Worm (Caenorhabditis elegans) whole organism, young adult: ENCODE results near the gene nas-15.

Source experiments
- B0035.1 ChIP-seq: sonication (generic microtip); optimal IDR thresholded peaks from 2 replicates; lab custom pipeline; 2016; ENCODE audit warnings: missing genetic modification characterization, mild to moderate bottlenecking, missing compliant biosample characterization, missing genotype, missing genetic modification reagents
- B0261.1 ChIP-seq: sonication (generic microtip); optimal IDR thresholded peaks from 2 replicates; lab custom pipeline; 2016; ENCODE audit warnings: mild to moderate bottlenecking, missing genetic modification characterization, moderate library complexity, missing compliant biosample characterization
- C17E4.6 ChIP-seq: fragments of 200-800 bp; sonication (Bioruptor generic); IDR thresholded peaks from 2 replicates; pipeline ENCODE4 v1.3.6; 2022; ENCODE audit warnings: missing genetic modification reagents, missing genetic modification characterization, missing compliant biosample characterization
- F55B11.4 ChIP-seq: sonication (generic microtip); optimal IDR thresholded peaks from 2 replicates; lab custom pipeline; 2016; ENCODE audit warnings: missing compliant biosample characterization, missing genetic modification characterization, borderline replicate concordance; ENCODE audit not compliant: insufficient read depth
- K12H6.12 ChIP-seq: fragments of 200-800 bp; sonication (Bioruptor generic); optimal IDR thresholded peaks from 2 replicates; lab custom pipeline; 2018; ENCODE audit warnings: mild to moderate bottlenecking, missing genetic modification characterization, missing compliant biosample characterization
- Y53G8AR.9 ChIP-seq: fragments of 200-800 bp; sonication (Bioruptor generic); conservative IDR thresholded peaks from 2 replicates; pipeline ENCODE4 v1.3.6; 2022; ENCODE audit warnings: missing genetic modification reagents, missing genetic modification characterization, missing compliant biosample characterization
- ZK185.1 ChIP-seq: sonication (generic microtip); optimal IDR thresholded peaks from 2 replicates; lab custom pipeline; 2016; ENCODE audit warnings: mild to moderate bottlenecking, missing genetic modification characterization, missing compliant biosample characterization; ENCODE audit not compliant: poor library complexity, severe bottlenecking
- ama-1 ChIP-seq, 3 experiments: fragments of 150-350 bp in 1 of 3; sonication (generic microtip) in 2 of 3; optimal IDR thresholded peaks; 2 replicates each; lab custom pipeline; 2014 to 2018; ENCODE audit warnings: missing biosample characterization in 2 of 3, missing genetic modification characterization in 2 of 3, missing genetic modification reagents in 2 of 3
- athp-1 ChIP-seq: sonication (generic microtip); optimal IDR thresholded peaks from 2 replicates; lab custom pipeline; 2017; ENCODE audit warnings: mild to moderate bottlenecking, missing genetic modification characterization, missing compliant biosample characterization
- ceh-27 ChIP-seq: fragments of 200-800 bp; sonication (Bioruptor generic); optimal IDR thresholded peaks from 2 replicates; lab custom pipeline; 2018; ENCODE audit warnings: mild to moderate bottlenecking, missing genetic modification characterization, moderate library complexity, missing compliant biosample characterization
- ceh-79 ChIP-seq: sonication (generic microtip); optimal IDR thresholded peaks from 2 replicates; lab custom pipeline; 2017; ENCODE audit warnings: mild to moderate bottlenecking, missing genetic modification characterization, missing compliant biosample characterization
- dox-1 ChIP-seq: fragments of 200-800 bp; sonication (Bioruptor generic); IDR thresholded peaks from 2 replicates; pipeline ENCODE4 v1.3.6; 2022; ENCODE audit warnings: missing genetic modification reagents, missing genetic modification characterization, missing compliant biosample characterization
- efl-1 ChIP-seq: fragments of 150-350 bp; optimal IDR thresholded peaks from 2 replicates; lab custom pipeline; 2014; ENCODE audit warnings: missing biosample characterization, missing genetic modification reagents, missing genetic modification characterization
- egl-18 ChIP-seq: fragments of 200-800 bp; sonication (Bioruptor generic); IDR thresholded peaks from 2 replicates; pipeline ENCODE4 v1.3.6; 2022; ENCODE audit warnings: missing genetic modification reagents, missing genetic modification characterization, missing compliant biosample characterization
- egl-44 ChIP-seq: fragments of 200-800 bp; sonication (Bioruptor generic); IDR thresholded peaks from 2 replicates; pipeline ENCODE4 v1.3.6; 2022; ENCODE audit warnings: missing genetic modification reagents, missing genetic modification characterization, missing compliant biosample characterization
- fkh-3 ChIP-seq: sonication (generic microtip); optimal IDR thresholded peaks from 2 replicates; lab custom pipeline; 2016; ENCODE audit warnings: mild to moderate bottlenecking, missing genetic modification characterization, missing compliant biosample characterization
- gei-17 ChIP-seq: fragments of 200-800 bp; sonication (Bioruptor generic); optimal IDR thresholded peaks from 2 replicates; lab custom pipeline; 2018; ENCODE audit warnings: mild to moderate bottlenecking, missing genetic modification characterization, missing compliant biosample characterization
- hmg-1.2 ChIP-seq: fragments of 200-800 bp; sonication (Bioruptor generic); IDR thresholded peaks from 2 replicates; pipeline ENCODE4 v1.3.6; 2022; ENCODE audit warnings: missing genetic modification reagents, missing genetic modification characterization, missing compliant biosample characterization
- let-607 ChIP-seq, 2 experiments: fragments of 200-800 bp in 1 of 2; sonication (Bioruptor generic) in 1 of 2; sonication (generic microtip) in 1 of 2; optimal IDR thresholded peaks; 2 replicates each; lab custom pipeline; 2016 to 2018; ENCODE audit warnings: mild to moderate bottlenecking in 2 of 2, missing compliant biosample characterization in 2 of 2, missing genetic modification characterization in 2 of 2, moderate library complexity in 2 of 2, missing genotype in 1 of 2
- lin-26 ChIP-seq: fragments of 200-800 bp; sonication (Bioruptor generic); IDR thresholded peaks from 2 replicates; pipeline ENCODE4 v1.3.6; 2022; ENCODE audit warnings: missing genetic modification reagents, missing genetic modification characterization, missing compliant biosample characterization
- lin-40 ChIP-seq: sonication (generic microtip); optimal IDR thresholded peaks from 2 replicates; lab custom pipeline; 2016; ENCODE audit warnings: missing genetic modification characterization, mild to moderate bottlenecking, missing compliant biosample characterization, missing genotype, missing genetic modification reagents
- lsy-27 ChIP-seq: sonication (generic microtip); optimal IDR thresholded peaks from 2 replicates; lab custom pipeline; 2017; ENCODE audit warnings: missing genetic modification characterization, mild to moderate bottlenecking, missing compliant biosample characterization, antibody characterized with exemption, missing genotype, borderline replicate concordance; ENCODE audit not compliant: insufficient read depth
- madf-10 ChIP-seq: sonication (generic microtip); optimal IDR thresholded peaks from 2 replicates; lab custom pipeline; 2016; ENCODE audit warnings: mild to moderate bottlenecking, missing genetic modification characterization, missing compliant biosample characterization
- madf-6 ChIP-seq: fragments of 200-800 bp; sonication (Bioruptor generic); IDR thresholded peaks from 2 replicates; pipeline ENCODE4 v1.3.6; 2022; ENCODE audit warnings: missing genetic modification reagents, missing genetic modification characterization, missing compliant biosample characterization
- madf-8 ChIP-seq: fragments of 200-800 bp; sonication (Bioruptor generic); conservative IDR thresholded peaks from 2 replicates; pipeline ENCODE4 v1.3.6; 2022; ENCODE audit warnings: missing genetic modification reagents, missing genetic modification characterization, missing compliant biosample characterization
- mes-4 ChIP-seq: sonication (generic microtip); optimal IDR thresholded peaks from 2 replicates; lab custom pipeline; 2016; ENCODE audit warnings: missing genotype, missing genetic modification characterization, missing compliant biosample characterization
- nhr-179 ChIP-seq: sonication (generic microtip); optimal IDR thresholded peaks from 2 replicates; lab custom pipeline; 2016; ENCODE audit warnings: mild to moderate bottlenecking, missing genetic modification characterization, missing compliant biosample characterization
- nhr-80 ChIP-seq: sonication (generic microtip); optimal IDR thresholded peaks from 2 replicates; lab custom pipeline; 2016; ENCODE audit warnings: missing genetic modification characterization, missing compliant biosample characterization
- pbrm-1 ChIP-seq: fragments of 200-800 bp; sonication (Bioruptor generic); IDR thresholded peaks from 2 replicates; pipeline ENCODE4 v1.3.6; 2022; ENCODE audit warnings: missing genetic modification reagents, missing genetic modification characterization, missing compliant biosample characterization
- rcor-1 ChIP-seq: fragments of 200-800 bp; sonication (Bioruptor generic); IDR thresholded peaks from 2 replicates; pipeline ENCODE4 v1.3.6; 2022; ENCODE audit warnings: missing genetic modification reagents, missing genetic modification characterization, missing compliant biosample characterization
- snpc-1.1 ChIP-seq: sonication (generic microtip); optimal IDR thresholded peaks from 2 replicates; lab custom pipeline; 2017; ENCODE audit warnings: missing genetic modification characterization, mild to moderate bottlenecking, missing compliant biosample characterization, antibody characterized with exemption, moderate library complexity, missing genotype, missing genetic modification reagents; ENCODE audit not compliant: insufficient read depth
- snpc-4 ChIP-seq, 5 experiments: fragments of 150-350 bp in 1 of 5; sonication (generic microtip) in 4 of 5; optimal IDR thresholded peaks; 2 replicates each; lab custom pipeline; 2014 to 2018; ENCODE audit warnings: missing genetic modification characterization in 5 of 5, missing biosample characterization in 3 of 5, antibody characterized with exemption in 2 of 5, mild to moderate bottlenecking in 2 of 5, missing compliant biosample characterization in 2 of 5, missing genotype in 2 of 5, moderate library complexity in 2 of 5, missing genetic modification reagents in 1 of 5
- sptf-2 ChIP-seq: fragments of 200-800 bp; sonication (Bioruptor generic); optimal IDR thresholded peaks from 2 replicates; lab custom pipeline; 2018; ENCODE audit warnings: mild to moderate bottlenecking, missing genetic modification characterization, missing compliant biosample characterization
- tbp1 ChIP-seq: fragments of 200-800 bp; sonication (Bioruptor generic); optimal IDR thresholded peaks from 2 replicates; lab custom pipeline; 2018; ENCODE audit warnings: mild to moderate bottlenecking, missing genetic modification characterization, missing compliant biosample characterization
- unc-130 ChIP-seq: sonication (generic microtip); optimal IDR thresholded peaks from 2 replicates; lab custom pipeline; 2016; ENCODE audit warnings: missing genetic modification reagents, missing genetic modification characterization, missing compliant biosample characterization
- zfh-2 ChIP-seq: fragments of 200-800 bp; sonication (Bioruptor generic); conservative IDR thresholded peaks from 2 replicates; pipeline ENCODE4 v1.3.6; 2022; ENCODE audit warnings: missing genetic modification reagents, missing genetic modification characterization, missing compliant biosample characterization
- ztf-18 ChIP-seq: sonication (generic microtip); optimal IDR thresholded peaks from 2 replicates; lab custom pipeline; 2016; ENCODE audit warnings: missing genotype, mild to moderate bottlenecking, missing genetic modification characterization, missing compliant biosample characterization
- ztf-25 ChIP-seq: fragments of 200-800 bp; sonication (Bioruptor generic); IDR thresholded peaks from 2 replicates; pipeline ENCODE4 v1.3.6; 2022; ENCODE audit warnings: missing genetic modification reagents, missing genetic modification characterization, missing compliant biosample characterization
- ztf-28 ChIP-seq: fragments of 200-800 bp; sonication (Bioruptor generic); IDR thresholded peaks from 2 replicates; pipeline ENCODE4 v1.3.6; 2022; ENCODE audit warnings: missing genetic modification reagents, missing genetic modification characterization, missing compliant biosample characterization
- ztf-3 ChIP-seq: fragments of 200-800 bp; sonication (Bioruptor generic); optimal IDR thresholded peaks from 2 replicates; lab custom pipeline; 2018; ENCODE audit warnings: mild to moderate bottlenecking, missing genetic modification characterization, missing compliant biosample characterization
- ztf-6 ChIP-seq: fragments of 200-800 bp; sonication (Bioruptor generic); IDR thresholded peaks from 2 replicates; pipeline ENCODE4 v1.3.6; 2022; ENCODE audit warnings: missing genetic modification reagents, missing genetic modification characterization, missing compliant biosample characterization

Gene nas-15

ce11 chrX:825924-826323, 48.4 kb downstream of the nas-15 start:
- no peak for TF ChIP-seq ztf-25 (GFP tag; lab: Robert Waterston, UW)
- no peak for TF ChIP-seq zfh-2 (GFP tag; lab: Robert Waterston, UW)
- 0 out of 2 replicates have a peak, but pooled peaks have one; percentile 39 for TF ChIP-seq Y53G8AR.9 (GFP tag; lab: Robert Waterston, UW)
- TF ChIP-seq lin-40 (tag; lab: Kevin White, UChicago) = peak; percentile 36
- no peak for TF ChIP-seq F55B11.4 (tag; lab: Kevin White, UChicago)
- no peak for TF ChIP-seq egl-44 (GFP tag; lab: Robert Waterston, UW)
- TF ChIP-seq hmg-1.2 (GFP tag; lab: Robert Waterston, UW) = peak; percentile 98
- TF ChIP-seq fkh-3 = no peak
- TF ChIP-seq athp-1 (tag; lab: Kevin White, UChicago) = no peak

DNA sequence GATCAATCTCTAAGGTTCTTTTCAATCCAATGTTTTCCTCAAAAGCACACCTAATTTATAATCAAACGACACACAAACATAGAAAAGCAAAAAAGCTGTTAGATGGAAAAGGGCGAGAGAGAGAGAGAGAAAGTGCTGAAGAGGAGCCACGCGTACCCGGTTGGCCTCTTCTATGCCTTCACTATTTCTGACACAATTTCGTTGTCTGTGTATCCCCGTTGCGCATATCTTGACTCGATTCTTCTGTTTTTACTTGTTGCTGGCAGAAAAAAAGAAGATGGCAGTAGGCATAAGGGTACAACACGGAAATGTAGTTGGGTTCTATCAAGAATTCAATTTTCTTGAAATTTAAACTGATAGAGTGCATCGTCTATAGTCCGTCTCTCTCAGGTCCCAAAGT, 50.0 kb downstream of the nas-15 start:
- no peak for TF ChIP-seq sptf-2 (GFP tag; lab: Kevin White, UChicago)
- TF ChIP-seq K12H6.12 (tag; lab: Kevin White, UChicago) = peak; percentile 54
- no peak for TF ChIP-seq ztf-6 (GFP tag; lab: Robert Waterston, UW)
- TF ChIP-seq gei-17 (GFP tag; lab: Kevin White, UChicago) = no peak
- TF ChIP-seq lsy-27 = no peak
- peak; percentile 39 for TF ChIP-seq ZK185.1 (tag; lab: Kevin White, UChicago)
- no peak for TF ChIP-seq efl-1
- TF ChIP-seq ztf-3 = no peak
- no peak for TF ChIP-seq egl-18 (GFP tag; lab: Robert Waterston, UW)
- no peak for TF ChIP-seq C17E4.6 (GFP tag; lab: Robert Waterston, UW)
- TF ChIP-seq ama-1 (optimal IDR thresholded peaks at IDR 0.05; lab: Kevin White, UChicago) = no peak
- no peak for TF ChIP-seq ama-1 (GFP tag; optimal IDR thresholded peaks at IDR 0.05; lab: Kevin White, UChicago)
- TF ChIP-seq rcor-1 = 0 out of 2 replicates have a peak, but pooled peaks have one; percentile 34
- TF ChIP-seq B0035.1 (tag; lab: Kevin White, UChicago) = no peak
- TF ChIP-seq egl-44 (GFP tag; lab: Robert Waterston, UW) = no peak
- TF ChIP-seq mes-4 = no peak
- no peak for TF ChIP-seq fkh-3
- TF ChIP-seq lin-26 (GFP tag; lab: Robert Waterston, UW) = no peak
- no peak for TF ChIP-seq madf-8 (GFP tag; lab: Robert Waterston, UW)
- no peak for TF ChIP-seq snpc-4 (GFP tag; optimal IDR thresholded peaks at IDR 0.05; lab: Kevin White, UChicago)
- TF ChIP-seq snpc-4 (tag; optimal IDR thresholded peaks at IDR 0.05; lab: Kevin White, UChicago) = no peak
- no peak for TF ChIP-seq ceh-79 (tag; lab: Kevin White, UChicago)
- no peak for TF ChIP-seq snpc-1.1 (tag; lab: Kevin White, UChicago)
- TF ChIP-seq B0261.1 (tag; lab: Kevin White, UChicago) = no peak
- no peak for TF ChIP-seq nhr-179
- TF ChIP-seq madf-6 (GFP tag; lab: Robert Waterston, UW) = no peak
- TF ChIP-seq tbp1 (GFP tag; lab: Kevin White, UChicago) = peak; percentile 4
- peak; percentile 65 for TF ChIP-seq lin-40 (tag; lab: Kevin White, UChicago)
- 0 out of 2 replicates have a peak, but pooled peaks have one; percentile 29 for TF ChIP-seq pbrm-1 (GFP tag; lab: Robert Waterston, UW)
- TF ChIP-seq ztf-28 (GFP tag; lab: Robert Waterston, UW) = no peak
- TF ChIP-seq ztf-18 = no peak
- peak; percentile 51 for TF ChIP-seq nhr-80 (tag; lab: Kevin White, UChicago)
- TF ChIP-seq unc-130 (GFP tag; lab: Kevin White, UChicago) = no peak
- peak in 1 of 2 experiments; percentile 1 for TF ChIP-seq let-607 (tag; optimal IDR thresholded peaks at IDR 0.05; lab: Kevin White, UChicago)
- TF ChIP-seq madf-10 (tag; lab: Kevin White, UChicago) = no peak
- peak; percentile 21 for TF ChIP-seq ceh-27 (GFP tag; lab: Kevin White, UChicago)
- TF ChIP-seq hmg-1.2 (GFP tag; lab: Robert Waterston, UW) = peak; percentile 82
- TF ChIP-seq dox-1 (GFP tag; lab: Robert Waterston, UW) = peak; percentile 40; the same call in 1 of the 2 replicates
- TF ChIP-seq, all 124 proteins: peak for 11
